Worm (Caenorhabditis elegans): Measurements from ENCODE around the gene T21B4.3.
A peak's percentile ranks its signal among the peaks of the same experiment; 100 is the strongest.

The T21B4.3 gene

DNA sequence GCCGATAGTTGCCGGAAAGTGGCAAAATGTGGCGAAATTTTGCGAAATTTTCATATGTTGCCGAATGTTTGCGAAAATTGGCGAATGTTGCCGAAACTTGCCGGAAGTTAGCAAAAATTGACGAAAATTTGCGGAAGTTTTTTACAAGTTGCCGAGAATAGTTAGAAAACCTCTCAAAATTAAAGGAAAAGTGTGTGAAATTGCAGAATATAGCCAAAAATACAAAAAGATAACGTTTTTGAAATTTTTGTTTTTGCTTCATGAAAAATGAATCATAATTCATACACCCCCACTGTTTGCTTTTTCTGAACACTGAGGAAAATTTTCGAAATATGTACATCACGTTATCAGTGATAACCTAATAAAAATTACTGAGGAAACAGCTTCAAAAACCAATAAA lies 15.2 kb downstream of the T21B4.3 start:
- TF ChIP-seq ttx-3 (tag; optimal IDR thresholded peaks at IDR 0.05) (no peak), npax-4 (tag; optimal IDR thresholded peaks at IDR 0.05) (no peak), che-1 (tag; optimal IDR thresholded peaks at IDR 0.05) (no peak), tbx-7 (tag; optimal IDR thresholded peaks at IDR 0.05) (no peak), fkh-6 (tag; optimal IDR thresholded peaks at IDR 0.05) (no peak)

DNA sequence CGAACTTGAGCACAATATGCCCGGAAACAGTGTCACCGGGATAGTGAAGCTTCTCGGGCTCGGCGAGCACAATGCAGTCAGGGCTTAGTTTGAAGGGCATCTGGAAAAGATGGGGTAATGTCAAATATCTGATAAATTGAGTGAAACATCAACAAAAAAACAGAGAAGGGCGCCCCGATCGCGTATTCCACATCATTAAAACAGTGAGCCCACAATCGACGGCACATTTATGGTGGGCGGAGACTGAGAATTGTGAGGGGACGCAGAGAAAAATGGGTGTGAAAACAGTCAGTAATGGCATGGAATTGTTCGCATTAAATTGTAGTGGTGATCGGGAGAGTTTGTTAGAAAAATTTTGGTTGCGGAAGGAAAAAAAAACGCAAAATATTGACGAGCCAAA lies 16.1 kb downstream of the T21B4.3 start, which contains the start of gene arrd-9:
TSS of gene arrd-9 (minus strand) at position 101 of the 400 bp plus-strand sequence.
- TF ChIP-seq Y22D7AL.16 (tag; optimal IDR thresholded peaks at IDR 0.05), result no peak
- no peak for TF ChIP-seq K02D7.2 (tag; optimal IDR thresholded peaks at IDR 0.05)
- no peak for TF ChIP-seq sdc-2 (tag; optimal IDR thresholded peaks at IDR 0.05)
- no peak for TF ChIP-seq pha-2 (tag; optimal IDR thresholded peaks at IDR 0.05)
- TF ChIP-seq ceh-9 (tag; optimal IDR thresholded peaks at IDR 0.05), result no peak
- TF ChIP-seq pax-1 (tag; optimal IDR thresholded peaks at IDR 0.05), result no peak
- no peak for TF ChIP-seq che-1 (tag; optimal IDR thresholded peaks at IDR 0.05)
- no peak for TF ChIP-seq ceh-48 (tag; optimal IDR thresholded peaks at IDR 0.05)
- TF ChIP-seq C08G9.2 (tag; optimal IDR thresholded peaks at IDR 0.05), result no peak
- no peak for TF ChIP-seq dmd-4 (tag; optimal IDR thresholded peaks at IDR 0.05; ENCODE audit: borderline replicate concordance)
- TF ChIP-seq syd-9 (tag; optimal IDR thresholded peaks at IDR 0.05), result no peak
- no peak for TF ChIP-seq elt-4 (tag; optimal IDR thresholded peaks at IDR 0.05)

- TF ChIP-seq elt-4 (tag; optimal IDR thresholded peaks at IDR 0.05) (no peak), pros-1 (tag; optimal IDR thresholded peaks at IDR 0.05) (no peak)
These were observed 23.5 kb downstream of the T21B4.3 start, which contains the start of gene srg-17 for ce11 chrII:12473406-12473805. TSS of gene srg-17 (plus strand) at chrII:12473706.

ce11 chrII:12471138-12471855 lies 25.6 kb downstream of the T21B4.3 start, which contains the start of the genes F15A4.5 and phat-8:
TSS of gene F15A4.5 (minus strand) at chrII:12471238.
TSS of gene phat-8 (plus strand) at chrII:12471805.
- TF ChIP-seq ceh-9 (tag; optimal IDR thresholded peaks at IDR 0.05) (no peak), ttx-3 (tag; optimal IDR thresholded peaks at IDR 0.05) (no peak), odd-2 (tag; optimal IDR thresholded peaks at IDR 0.05) (no peak), fkh-6 (tag; optimal IDR thresholded peaks at IDR 0.05) (no peak), unc-86 (tag; optimal IDR thresholded peaks at IDR 0.05) (no peak)

- no peak for TF ChIP-seq F13H6.1 (tag; optimal IDR thresholded peaks at IDR 0.05)
- no peak for TF ChIP-seq odd-2 (tag; optimal IDR thresholded peaks at IDR 0.05)
- TF ChIP-seq hlh-6 (tag; optimal IDR thresholded peaks at IDR 0.05), result no peak
- TF ChIP-seq ceh-22 (tag; optimal IDR thresholded peaks at IDR 0.05), result no peak
- TF ChIP-seq nhr-11 (tag; optimal IDR thresholded peaks at IDR 0.05), result no peak
- no peak for TF ChIP-seq sox-2 (GFP tag; IDR thresholded peaks at IDR 0.05)
- TF ChIP-seq dve-1 (tag; optimal IDR thresholded peaks at IDR 0.05), result peak; percentile 55
- TF ChIP-seq pha-2 (tag; optimal IDR thresholded peaks at IDR 0.05), result no peak
These were observed 29.8 kb downstream of the T21B4.3 start, which contains the start of gene srg-16 for ce11 chrII:12467047-12467446. TSS of gene srg-16 (plus strand) at chrII:12467133.

ce11 chrII:12465557-12465956 lies 31.3 kb downstream of the T21B4.3 start, which contains the start of gene sre-37:
TSS of gene sre-37 (plus strand) at chrII:12465857.
- TF ChIP-seq mec-3 (tag; optimal IDR thresholded peaks at IDR 0.05; ENCODE audit: borderline replicate concordance) (no peak), pag-3 (tag; optimal IDR thresholded peaks at IDR 0.05; ENCODE audit: borderline replicate concordance) (no peak), pax-1 (tag; optimal IDR thresholded peaks at IDR 0.05) (no peak), ceh-6 (GFP tag; optimal IDR thresholded peaks at IDR 0.05) (no peak), fkh-10 (GFP tag; optimal IDR thresholded peaks at IDR 0.05) (no peak), tbx-2 (tag; optimal IDR thresholded peaks at IDR 0.05) (no peak), madf-2 (tag; optimal IDR thresholded peaks at IDR 0.05) (no peak), ceh-34 (tag; optimal IDR thresholded peaks at IDR 0.05) (no peak), ama-1 (optimal IDR thresholded peaks at IDR 0.05) (no peak), eyg-1 (tag; optimal IDR thresholded peaks at IDR 0.05) (no peak), sox-2 (GFP tag; IDR thresholded peaks at IDR 0.05) (no peak), ceh-14 (tag; optimal IDR thresholded peaks at IDR 0.05) (no peak), dve-1 (tag; optimal IDR thresholded peaks at IDR 0.05) (no peak), ref-2 (tag; optimal IDR thresholded peaks at IDR 0.05) (no peak), unc-3 (GFP tag; conservative IDR thresholded peaks at IDR 0.05) (no peak), unc-3 (tag; optimal IDR thresholded peaks at IDR 0.05) (no peak), fax-1 (tag; optimal IDR thresholded peaks at IDR 0.05) (no peak), pat-9 (tag; optimal IDR thresholded peaks at IDR 0.05) (no peak), rnt-1 (tag; optimal IDR thresholded peaks at IDR 0.05) (no peak)
